Worm (Caenorhabditis elegans): ENCODE results near the gene F52C12.2.

ce11 chrIV:2002290-2002689, 48.9 kb downstream of the F52C12.2 start:
- TF ChIP-seq ZK546.5 (tag; optimal IDR thresholded peaks at IDR 0.05) (no peak), nhr-129 (tag; optimal IDR thresholded peaks at IDR 0.05) (no peak), skn-1 (tag; optimal IDR thresholded peaks at IDR 0.05) (no peak), nhr-25 (tag; optimal IDR thresholded peaks at IDR 0.05) (no peak), ztf-11 (tag; optimal IDR thresholded peaks at IDR 0.05) (no peak), nhr-11 (tag; optimal IDR thresholded peaks at IDR 0.05) (no peak), unc-62 (GFP tag; optimal IDR thresholded peaks at IDR 0.05) (no peak), ztf-4 (tag; optimal IDR thresholded peaks at IDR 0.05) (no peak)
